Fruit fly (Drosophila melanogaster): ENCODE results near the gene Dop2R.
"Not testable (repeated sequence)": the region's sequence is repeated elsewhere in the genome, so short reads cannot be mapped to it uniquely, and the experiment has no call there.

The Dop2R gene

dm6 chrX:20067017-20067416 is 4.5 kb upstream of the Dop2R start:
- TF ChIP-seq tj (GFP tag; optimal IDR thresholded peaks at IDR 0.05) (no peak), toe (GFP tag; optimal IDR thresholded peaks at IDR 0.05) (no peak), kay (GFP tag; ENCODE audit: borderline replicate concordance) (no peak), bab1 (GFP tag; optimal IDR thresholded peaks at IDR 0.05) (no peak), CG7045 (GFP tag; optimal IDR thresholded peaks at IDR 0.05) (no peak)

- no peak for TF ChIP-seq CG7045 (GFP tag; optimal IDR thresholded peaks at IDR 0.05)
These were observed 11.5 kb downstream of the Dop2R start, which contains the start of gene CG9570 for dm6 chrX:20050994-20051393. Gene CG9570 (plus strand): TSS chrX:20051294.

- TF ChIP-seq cnc (optimal IDR thresholded peaks at IDR 0.05): no peak
- TF ChIP-seq CG33017 (tag; optimal IDR thresholded peaks at IDR 0.05): no peak
- TF ChIP-seq CG14711 (tag; optimal IDR thresholded peaks at IDR 0.05): no peak
- TF ChIP-seq Hr96 (GFP tag; optimal IDR thresholded peaks at IDR 0.05): no peak
- TF ChIP-seq CG7101 (tag; optimal IDR thresholded peaks at IDR 0.05): no peak
- no peak for TF ChIP-seq CG12768 (GFP tag; optimal IDR thresholded peaks at IDR 0.05)
- no peak for TF ChIP-seq Clk (GFP tag; optimal IDR thresholded peaks at IDR 0.05)
- no peak for TF ChIP-seq pad (GFP tag; optimal IDR thresholded peaks at IDR 0.05)
- TF ChIP-seq CG1620 (GFP tag; optimal IDR thresholded peaks at IDR 0.05): no peak
- TF ChIP-seq Crg-1 (GFP tag; optimal IDR thresholded peaks at IDR 0.05): no peak
These were observed 60.5 kb downstream of the Dop2R start, which contains the start of gene lky for dm6 chrX:20001996-20002395. Gene lky (minus strand): TSS chrX:20002096.

dm6 chrX:19964215-19964614 is 98.3 kb downstream of the Dop2R start:
- TF ChIP-seq CG11617 (GFP tag; optimal IDR thresholded peaks at IDR 0.05) (peak; percentile 23), tj (GFP tag; optimal IDR thresholded peaks at IDR 0.05) (no peak), CG14711 (tag; optimal IDR thresholded peaks at IDR 0.05) (no peak), CG5204 (GFP tag; optimal IDR thresholded peaks at IDR 0.05) (peak; percentile 25), CG33017 (tag; optimal IDR thresholded peaks at IDR 0.05) (peak; percentile 28), Hr96 (GFP tag; optimal IDR thresholded peaks at IDR 0.05) (peak; percentile 0)

- TF ChIP-seq tj (GFP tag; optimal IDR thresholded peaks at IDR 0.05) (no peak), CG7045 (GFP tag; optimal IDR thresholded peaks at IDR 0.05) (no peak), kay (GFP tag; ENCODE audit: borderline replicate concordance) (no peak), CG11617 (GFP tag; optimal IDR thresholded peaks at IDR 0.05) (no peak), cic (GFP tag; optimal IDR thresholded peaks at IDR 0.05) (no peak), Clk (GFP tag; optimal IDR thresholded peaks at IDR 0.05) (no peak), bab1 (GFP tag; optimal IDR thresholded peaks at IDR 0.05) (no peak), pad (GFP tag; optimal IDR thresholded peaks at IDR 0.05) (no peak), CG7101 (tag; optimal IDR thresholded peaks at IDR 0.05) (no peak)
These were observed 101.6 kb downstream of the Dop2R start, which contains the start of gene Nep3 for dm6 chrX:19960881-19961347. Gene Nep3 (plus strand): TSS chrX:19961297.

dm6 chrX:19959353-19959969 is 103.0 kb downstream of the Dop2R start, which contains the start of gene CG12655:
Gene CG12655 (minus strand): TSS chrX:19959403.
- TF ChIP-seq Clk (GFP tag; optimal IDR thresholded peaks at IDR 0.05) (no peak), cic (GFP tag; optimal IDR thresholded peaks at IDR 0.05) (no peak), tj (GFP tag; optimal IDR thresholded peaks at IDR 0.05) (no peak), Mnt (GFP tag; optimal IDR thresholded peaks at IDR 0.05) (no peak), bab1 (GFP tag; optimal IDR thresholded peaks at IDR 0.05) (no peak)

- TF ChIP-seq CG5204, cic, Crg-1 (GFP tag; optimal IDR thresholded peaks at IDR 0.05): not testable (repeated sequence)
These were observed 104.3 kb downstream of the Dop2R start, which contains the start of gene CG43784 for dm6 chrX:19958242-19958641. Gene CG43784 (minus strand): TSS chrX:19958342.
